Fruit fly (Drosophila melanogaster) whole organism, wandering third instar larva: ENCODE results near the gene CG17928.

Experiments used
- Abd-B ChIP-seq: fragments of >200 bp; optimal IDR thresholded peaks from 2 replicates; lab custom pipeline; 2017; ENCODE audit warnings: missing biosample characterization, missing genetic modification characterization
- CG9705 ChIP-seq: fragments of 200-800 bp; sonication (Bioruptor generic); optimal IDR thresholded peaks from 2 replicates; lab custom pipeline; 2018; ENCODE audit warnings: missing biosample characterization, mild to moderate bottlenecking, missing genetic modification characterization
- CrebA ChIP-seq: fragments of 200-800 bp; sonication (Bioruptor generic); optimal IDR thresholded peaks from 2 replicates; lab custom pipeline; 2016; ENCODE audit warnings: missing biosample characterization, mild to moderate bottlenecking, missing genetic modification characterization, borderline replicate concordance
- Dfd ChIP-seq: fragments of >200 bp; optimal IDR thresholded peaks from 2 replicates; lab custom pipeline; 2017; ENCODE audit warnings: missing biosample characterization, missing genetic modification characterization
- GATAd ChIP-seq: sonication (Bioruptor generic); optimal IDR thresholded peaks from 2 replicates; lab custom pipeline; 2016; ENCODE audit warnings: missing biosample characterization, missing genetic modification characterization
- HLH106 ChIP-seq: fragments of 200-800 bp; optimal IDR thresholded peaks from 3 replicates; lab custom pipeline; 2019; ENCODE audit warnings: missing biosample characterization, mild to moderate bottlenecking, missing genetic modification characterization, moderate library complexity
- Hnf4 ChIP-seq: fragments of 200-800 bp; sonication (Bioruptor generic); optimal IDR thresholded peaks from 2 replicates; lab custom pipeline; 2016; ENCODE audit warnings: missing biosample characterization, mild to moderate bottlenecking, missing genetic modification characterization
- Hr78 ChIP-seq: fragments of >200 bp; optimal IDR thresholded peaks from 2 replicates; lab custom pipeline; 2017; ENCODE audit warnings: missing biosample characterization, missing genetic modification characterization
- Hr83 ChIP-seq: fragments of 200-300 bp; sonication (Bioruptor generic); optimal IDR thresholded peaks from 2 replicates; lab custom pipeline; 2016; ENCODE audit warnings: missing biosample characterization, mild to moderate bottlenecking, missing genetic modification characterization, moderate library complexity; ENCODE audit not compliant: poor library complexity, severe bottlenecking
- Jra ChIP-seq: sonication (Bioruptor generic); optimal IDR thresholded peaks from 2 replicates; lab custom pipeline; 2016; ENCODE audit warnings: missing biosample characterization, missing genetic modification characterization
- OdsH ChIP-seq: fragments of 200-800 bp; sonication (Bioruptor generic); optimal IDR thresholded peaks from 2 replicates; lab custom pipeline; 2016; ENCODE audit warnings: missing biosample characterization, mild to moderate bottlenecking, missing genetic modification characterization
- Rel ChIP-seq, 2 experiments: fragments of 200-800 bp; sonication (Bioruptor generic) in 1 of 2; optimal IDR thresholded peaks; 2 replicates in 1 of 2; 3 replicates in 1 of 2; lab custom pipeline; 2016 to 2019; ENCODE audit warnings: mild to moderate bottlenecking in 2 of 2, missing biosample characterization in 2 of 2, missing genetic modification characterization in 2 of 2, moderate library complexity in 1 of 2
- Sp1 ChIP-seq: fragments of 200-800 bp; sonication (Bioruptor generic); optimal IDR thresholded peaks from 3 replicates; lab custom pipeline; 2019; ENCODE audit warnings: missing biosample characterization, mild to moderate bottlenecking, missing genetic modification characterization, moderate library complexity
- Vsx2 ChIP-seq: fragments of 200-300, 225-300 bp; sonication (Bioruptor generic); optimal IDR thresholded peaks from 2 replicates; lab custom pipeline; 2018; ENCODE audit warnings: missing biosample characterization, missing genetic modification characterization; ENCODE audit not compliant: partially characterized antibody
- br ChIP-seq: fragments of 200-800 bp; sonication (Bioruptor generic); optimal IDR thresholded peaks from 2 replicates; lab custom pipeline; 2016; ENCODE audit warnings: missing biosample characterization, missing genetic modification characterization
- dmrt93B ChIP-seq: fragments of 200-800 bp; sonication (Bioruptor generic); optimal IDR thresholded peaks from 2 replicates; lab custom pipeline; 2018; ENCODE audit warnings: missing biosample characterization, mild to moderate bottlenecking, missing genetic modification characterization
- dsf ChIP-seq: sonication (Bioruptor generic); optimal IDR thresholded peaks from 2 replicates; lab custom pipeline; 2016; ENCODE audit warnings: missing biosample characterization, missing genetic modification characterization, borderline replicate concordance
- ey ChIP-seq: fragments of 200-800 bp; sonication (Bioruptor generic); optimal IDR thresholded peaks from 2 replicates; lab custom pipeline; 2016; ENCODE audit warnings: missing biosample characterization, missing genetic modification characterization
- foxo ChIP-seq, 2 experiments: fragments of 200-800 bp; sonication (Bioruptor generic); optimal IDR thresholded peaks; 2 replicates in 1 of 2; 3 replicates in 1 of 2; lab custom pipeline; 2016 to 2017; ENCODE audit warnings: missing biosample characterization in 2 of 2, missing genetic modification characterization in 2 of 2
- fru ChIP-seq: fragments of 200-800 bp; sonication (Bioruptor generic); optimal IDR thresholded peaks from 3 replicates; lab custom pipeline; 2016; ENCODE audit warnings: missing biosample characterization, mild to moderate bottlenecking, missing genetic modification characterization
- h ChIP-seq: fragments of 200-800 bp; sonication (Bioruptor generic); optimal IDR thresholded peaks from 3 replicates; lab custom pipeline; 2016; ENCODE audit warnings: missing biosample characterization, mild to moderate bottlenecking, missing genetic modification characterization
- lola ChIP-seq: fragments of >200 bp; optimal IDR thresholded peaks from 2 replicates; lab custom pipeline; 2017; ENCODE audit warnings: missing biosample characterization, missing genetic modification characterization
- pan ChIP-seq: fragments of >200 bp; optimal IDR thresholded peaks from 2 replicates; lab custom pipeline; 2017
- rgr ChIP-seq: fragments of 200-800 bp; sonication (Bioruptor generic); optimal IDR thresholded peaks from 3 replicates; lab custom pipeline; 2016; ENCODE audit warnings: missing biosample characterization, mild to moderate bottlenecking, missing genetic modification characterization
- sage ChIP-seq: fragments of 200-800 bp; sonication (Bioruptor generic); optimal IDR thresholded peaks from 2 replicates; lab custom pipeline; 2016; ENCODE audit warnings: missing biosample characterization, mild to moderate bottlenecking, missing genetic modification characterization
- sv ChIP-seq: fragments of 200-800 bp; sonication (Bioruptor generic); optimal IDR thresholded peaks from 3 replicates; lab custom pipeline; 2016; ENCODE audit warnings: missing biosample characterization, missing genetic modification characterization
- tai ChIP-seq: sonication (Bioruptor generic); optimal IDR thresholded peaks from 2 replicates; lab custom pipeline; 2016; ENCODE audit warnings: missing biosample characterization, missing genetic modification characterization
- usp ChIP-seq: fragments of >200 bp; optimal IDR thresholded peaks from 2 replicates; lab custom pipeline; 2017; ENCODE audit warnings: missing biosample characterization, missing genetic modification characterization
- woc ChIP-seq: sonication (Bioruptor generic); optimal IDR thresholded peaks from 2 replicates; lab custom pipeline; 2016; ENCODE audit warnings: missing biosample characterization, mild to moderate bottlenecking, missing genetic modification characterization

The CG17928 gene

DNA sequence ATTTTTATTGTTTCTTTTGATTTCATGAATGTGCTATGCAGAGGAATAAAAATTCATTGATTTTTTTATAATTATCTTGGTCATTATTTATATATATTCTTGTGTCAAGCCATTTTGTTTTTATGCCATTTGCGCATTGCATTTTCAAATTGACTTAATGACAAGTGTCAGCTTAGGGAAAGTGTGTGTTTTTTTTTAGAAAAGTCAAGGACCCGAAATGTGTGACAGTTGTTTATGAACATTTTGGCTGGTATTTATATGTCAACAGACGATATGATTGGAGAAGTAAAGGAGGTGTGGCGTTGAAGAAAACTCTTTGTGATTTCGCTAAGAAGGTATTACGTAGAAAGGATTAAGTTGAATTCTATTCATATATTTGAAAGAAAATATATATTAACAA is 46.3 kb downstream of the CG17928 start, which contains the start of the genes SclA and SclB:
Gene SclA (plus strand): TSS at position 301 of the 400 bp plus-strand sequence.
Gene SclB (plus strand): TSS at position 301 of the 400 bp plus-strand sequence.
- TF ChIP-seq Sp1 (GFP tag; lab: Kevin White, UChicago), result no peak
- no peak for TF ChIP-seq foxo (GFP tag; optimal IDR thresholded peaks at IDR 0.05; lab: Kevin White, UChicago)
- no peak for TF ChIP-seq OdsH
- TF ChIP-seq Vsx2 (GFP tag; lab: Kevin White, UChicago), result no peak
- TF ChIP-seq sage (GFP tag; lab: Kevin White, UChicago), result no peak
- TF ChIP-seq dmrt93B (GFP tag; lab: Kevin White, UChicago), result no peak
- no peak for TF ChIP-seq Hnf4 (GFP tag; lab: Kevin White, UChicago)
- TF ChIP-seq ey, result no peak
- TF ChIP-seq Rel (GFP tag; optimal IDR thresholded peaks at IDR 0.05; lab: Kevin White, UChicago), result no peak
- no peak for TF ChIP-seq Rel (tag; optimal IDR thresholded peaks at IDR 0.05; lab: Kevin White, UChicago)
- no peak for TF ChIP-seq lola (GFP tag; lab: Kevin White, UChicago)
- TF ChIP-seq fru (GFP tag; lab: Kevin White, UChicago), result no peak
- no peak for TF ChIP-seq Hr78 (GFP tag; lab: Kevin White, UChicago)
- no peak for TF ChIP-seq Dfd (GFP tag; lab: Kevin White, UChicago)
- no peak for TF ChIP-seq usp (GFP tag; lab: Kevin White, UChicago)

DNA sequence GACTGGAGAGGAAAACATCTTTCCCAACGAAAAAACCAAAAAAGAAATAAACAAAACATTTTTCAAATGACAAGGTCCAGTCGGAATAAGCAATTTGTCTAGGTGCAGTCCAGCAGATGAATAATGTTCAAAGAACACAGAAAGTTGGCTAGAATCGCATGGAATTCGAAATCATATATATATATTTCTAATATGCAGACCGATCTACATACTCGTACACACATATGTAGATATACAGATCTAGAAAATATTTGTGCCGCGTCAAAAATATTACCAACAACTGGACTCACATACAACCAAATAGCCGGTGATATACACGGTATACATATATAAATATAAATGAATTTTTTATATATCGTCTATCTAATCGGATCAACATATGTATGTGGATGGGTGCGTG is 48.3 kb downstream of the CG17928 start:
- TF ChIP-seq Dfd (GFP tag; lab: Kevin White, UChicago), result no peak
- TF ChIP-seq tai (GFP tag; lab: Kevin White, UChicago), result no peak

DNA sequence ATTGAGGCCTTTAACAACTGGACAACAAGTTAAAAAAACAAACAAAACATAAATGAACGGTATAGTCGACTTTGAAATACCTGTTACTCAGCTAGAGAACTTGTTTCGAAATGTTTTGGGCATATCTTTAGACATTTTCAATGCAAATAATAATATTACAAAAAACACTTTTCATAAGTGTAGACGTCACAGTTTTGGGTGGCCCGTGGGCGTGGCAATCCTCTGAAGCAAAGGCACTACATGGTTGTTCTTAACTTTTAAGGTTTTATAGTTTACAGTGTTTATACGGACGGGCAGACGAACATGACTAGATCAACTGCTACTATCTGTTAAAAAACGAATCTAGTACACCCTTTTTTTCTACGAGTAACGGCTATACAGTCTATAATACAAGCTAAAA is 51.1 kb downstream of the CG17928 start:
- TF ChIP-seq dmrt93B (GFP tag; lab: Kevin White, UChicago), result no peak
- TF ChIP-seq Hr83, result no peak
- TF ChIP-seq Abd-B, result no peak
- no peak for TF ChIP-seq foxo (GFP tag; optimal IDR thresholded peaks at IDR 0.05; lab: Kevin White, UChicago)
- TF ChIP-seq br (GFP tag; lab: Kevin White, UChicago), result no peak
- no peak for TF ChIP-seq GATAd (GFP tag; lab: Kevin White, UChicago)
- no peak for TF ChIP-seq dsf
- TF ChIP-seq sv (GFP tag; lab: Kevin White, UChicago), result no peak
- TF ChIP-seq Jra (GFP tag; lab: Kevin White, UChicago), result no peak
- no peak for TF ChIP-seq CrebA (GFP tag; lab: Kevin White, UChicago)
- TF ChIP-seq fru (GFP tag; lab: Kevin White, UChicago), result peak; percentile 27
- no peak for TF ChIP-seq h (GFP tag; lab: Kevin White, UChicago)
- TF ChIP-seq Sp1 (GFP tag; lab: Kevin White, UChicago), result no peak
- TF ChIP-seq Vsx2 (GFP tag; lab: Kevin White, UChicago), result no peak
- peak; percentile 45 for TF ChIP-seq OdsH
- TF ChIP-seq pan, result no peak
- TF ChIP-seq lola (GFP tag; lab: Kevin White, UChicago), result no peak
- no peak for TF ChIP-seq rgr (GFP tag; lab: Kevin White, UChicago)
- no peak for TF ChIP-seq HLH106 (tag; lab: Kevin White, UChicago)
- no peak for TF ChIP-seq tai (GFP tag; lab: Kevin White, UChicago)
- peak; percentile 47 for TF ChIP-seq woc
- TF ChIP-seq Hnf4 (GFP tag; lab: Kevin White, UChicago), result no peak
- TF ChIP-seq CG9705, result no peak
- no peak for TF ChIP-seq Rel (GFP tag; optimal IDR thresholded peaks at IDR 0.05; lab: Kevin White, UChicago)
- no peak for TF ChIP-seq Rel (tag; optimal IDR thresholded peaks at IDR 0.05; lab: Kevin White, UChicago)
- TF ChIP-seq Dfd (GFP tag; lab: Kevin White, UChicago), result no peak
